Fruit fly (Drosophila melanogaster): ENCODE data around the gene Jasper.

DNA sequence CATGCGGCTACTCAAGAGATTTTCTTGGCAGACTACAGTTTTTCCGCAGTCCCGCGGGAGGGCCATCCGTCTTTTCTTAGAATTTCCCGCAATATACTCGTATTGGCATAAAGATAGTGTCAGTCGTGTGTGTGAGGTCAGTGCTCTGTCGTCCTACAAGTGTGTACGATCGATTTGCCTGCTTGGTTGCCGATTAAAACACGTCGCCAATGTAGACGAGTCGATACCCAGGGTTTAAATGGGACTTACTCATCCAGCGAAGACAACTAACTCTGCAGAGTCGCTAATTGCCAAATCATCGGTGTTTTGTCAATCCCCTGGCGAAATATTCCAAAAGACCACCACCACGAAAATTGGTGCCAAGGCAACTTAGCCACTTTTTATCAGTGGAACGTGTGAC lies 13.7 kb downstream of the Jasper start:
- TF ChIP-seq CG14711 (tag; optimal IDR thresholded peaks at IDR 0.05), result no peak
- TF ChIP-seq ovo (GFP tag; optimal IDR thresholded peaks at IDR 0.05), result no peak
- no peak for TF ChIP-seq tj (GFP tag; optimal IDR thresholded peaks at IDR 0.05)
- TF ChIP-seq CG11617 (GFP tag; optimal IDR thresholded peaks at IDR 0.05), result no peak
- no peak for TF ChIP-seq cic (GFP tag; optimal IDR thresholded peaks at IDR 0.05)
- no peak for TF ChIP-seq bab1 (GFP tag; optimal IDR thresholded peaks at IDR 0.05)
- TF ChIP-seq cnc (optimal IDR thresholded peaks at IDR 0.05), result no peak
- TF ChIP-seq Hr96 (GFP tag; optimal IDR thresholded peaks at IDR 0.05), result no peak
- no peak for TF ChIP-seq CG12768 (GFP tag; optimal IDR thresholded peaks at IDR 0.05)

Data from whole organism, adult.